Fruit fly (Drosophila melanogaster): Measurements from ENCODE around the gene Txl.

- TF ChIP-seq CTCF (optimal IDR thresholded peaks at IDR 0.05) (no peak), CG8478 (optimal IDR thresholded peaks at IDR 0.05) (no peak)
Measured at dm6 chr3L:5807370-5808100, 41.9 kb downstream of the Txl start.
